Fruit fly (Drosophila melanogaster): ENCODE results near the gene Pglym78.

Pglym78 gene

dm6 chr3R:29130902-29131621 is 17.0 kb upstream of the Pglym78 start, which contains the start of the genes dgt6 and Vha100-1 (continued):
- TF ChIP-seq CG5953 (GFP tag; IDR thresholded peaks at IDR 0.05) (no peak), Drgx (GFP tag; IDR thresholded peaks at IDR 0.05) (no peak), org-1 (GFP tag; optimal IDR thresholded peaks at IDR 0.05) (no peak), zfh2 (GFP tag; optimal IDR thresholded peaks at IDR 0.05) (no peak), fd3F (GFP tag; optimal IDR thresholded peaks at IDR 0.05) (no peak), CG13775 (GFP tag; optimal IDR thresholded peaks at IDR 0.05) (no peak), CG7928 (GFP tag; optimal IDR thresholded peaks at IDR 0.05) (no peak), CG15011 (GFP tag; optimal IDR thresholded peaks at IDR 0.05) (no peak), kah (GFP tag; optimal IDR thresholded peaks at IDR 0.05) (no peak), CG5180 (GFP tag; optimal IDR thresholded peaks at IDR 0.05) (no peak), CG33213 (GFP tag; optimal IDR thresholded peaks at IDR 0.05) (no peak), CG8944 (GFP tag; optimal IDR thresholded peaks at IDR 0.05) (peak; percentile 4), sob (GFP tag; IDR thresholded peaks at IDR 0.05) (peak; percentile 21; the same call in 1 of the 2 replicates), CG17361 (GFP tag; IDR thresholded peaks at IDR 0.05) (no peak), CG9876 (GFP tag; optimal IDR thresholded peaks at IDR 0.05) (no peak), CG13894 (tag; optimal IDR thresholded peaks at IDR 0.05) (no peak), Gsc (GFP tag; IDR thresholded peaks at IDR 0.05) (no peak), tin (GFP tag; optimal IDR thresholded peaks at IDR 0.05) (peak; percentile 27), klu (GFP tag; IDR thresholded peaks at IDR 0.05) (no peak), slp2 (GFP tag; optimal IDR thresholded peaks at IDR 0.05) (no peak), Spps (tag; optimal IDR thresholded peaks at IDR 0.05) (peak; percentile 0), Dip2 (GFP tag; IDR thresholded peaks at IDR 0.05) (no peak), Sox100B (GFP tag; optimal IDR thresholded peaks at IDR 0.05) (no peak), pan (optimal IDR thresholded peaks at IDR 0.05) (no peak), pan (GFP tag; optimal IDR thresholded peaks at IDR 0.05 in 1 of 2, IDR thresholded peaks at IDR 0.05 in 1 of 2) (peak in 1 of 2 experiments; percentile 55), Aef1 (GFP tag; IDR thresholded peaks at IDR 0.05) (peak; percentile 89), CG7357 (GFP tag; IDR thresholded peaks at IDR 0.05) (peak; percentile 98), eyg (GFP tag; optimal IDR thresholded peaks at IDR 0.05) (no peak), Pdp1 (GFP tag; optimal IDR thresholded peaks at IDR 0.05) (peak in 1 of 2 experiments; percentile 61), CG17359 (tag; optimal IDR thresholded peaks at IDR 0.05) (no peak), tna (GFP tag; IDR thresholded peaks at IDR 0.05; ENCODE audit: partially characterized antibody) (no peak), pros (GFP tag; optimal IDR thresholded peaks at IDR 0.05) (no peak)

DNA sequence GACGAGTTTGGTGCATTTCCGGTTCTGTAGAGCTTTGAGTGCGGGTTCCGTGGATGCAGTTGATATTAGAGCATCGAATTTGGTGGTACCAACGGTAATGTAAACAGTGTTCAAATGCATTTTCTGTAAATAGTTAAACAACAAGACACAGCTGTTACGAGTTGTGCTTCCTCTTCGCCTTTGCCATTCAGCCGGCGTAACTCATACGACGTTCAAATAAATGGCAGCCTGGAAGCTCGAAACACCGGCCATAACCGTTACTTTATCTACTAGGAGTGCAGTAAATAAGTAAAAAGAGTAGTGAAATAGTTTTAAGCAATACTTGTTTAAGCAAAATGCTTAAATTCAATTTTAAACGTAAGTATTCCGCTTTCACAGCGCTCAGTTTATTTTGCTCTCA is 9.6 kb upstream of the Pglym78 start, which contains the start of the genes Alg13 and superdeath:
TSS of gene Alg13 (minus strand) at position 167 of the 400 bp plus-strand sequence.
TSS of gene superdeath (plus strand) at position 256 of the 400 bp plus-strand sequence.
- TF ChIP-seq CoRest (tag; optimal IDR thresholded peaks at IDR 0.05) (peak; percentile 12), CG12659 (GFP tag; optimal IDR thresholded peaks at IDR 0.05) (peak; percentile 19), fd64A (GFP tag; optimal IDR thresholded peaks at IDR 0.05) (peak; percentile 22), nerfin-1 (tag; optimal IDR thresholded peaks at IDR 0.05) (peak; percentile 12), dimm (GFP tag; IDR thresholded peaks at IDR 0.05) (no peak), vfl (GFP tag; optimal IDR thresholded peaks at IDR 0.05) (no peak), CG10959 (GFP tag; IDR thresholded peaks at IDR 0.05) (no peak), MBD-R2 (GFP tag; IDR thresholded peaks at IDR 0.05) (peak; percentile 82), Mrtf (GFP tag; IDR thresholded peaks at IDR 0.05) (no peak), bsh (GFP tag; optimal IDR thresholded peaks at IDR 0.05) (peak in 1 of 2 experiments; percentile 14), CG8089 (GFP tag; optimal IDR thresholded peaks at IDR 0.05) (no peak), lmd (GFP tag; IDR thresholded peaks at IDR 0.05) (no peak), jumu (GFP tag; optimal IDR thresholded peaks at IDR 0.05) (no peak), HmgZ (tag; optimal IDR thresholded peaks at IDR 0.05) (peak; percentile 33), CG34376 (GFP tag; optimal IDR thresholded peaks at IDR 0.05) (peak; percentile 1), phol (tag; optimal IDR thresholded peaks at IDR 0.05) (peak; percentile 7), sens (GFP tag) (peak; percentile 39), CG3995 (GFP tag; optimal IDR thresholded peaks at IDR 0.05) (peak; percentile 87), CTCF (GFP tag; optimal IDR thresholded peaks at IDR 0.05) (peak; percentile 2), CG4424 (GFP tag; optimal IDR thresholded peaks at IDR 0.05) (peak; percentile 20), danr (GFP tag; IDR thresholded peaks at IDR 0.05) (no peak)

Data from whole organism, embryonic.